Worm (Caenorhabditis elegans) whole organism, L1 larva: ENCODE data around the gene B0334.20.

Source experiments
- C04F5.9 ChIP-seq: sonication (generic microtip); optimal IDR thresholded peaks from 2 replicates; lab custom pipeline; 2016; ENCODE audit warnings: missing genetic modification characterization, missing compliant biosample characterization
- aha-1 ChIP-seq: fragments of 150-350 bp; optimal IDR thresholded peaks from 2 replicates; lab custom pipeline; 2014; ENCODE audit warnings: missing biosample characterization, missing genetic modification characterization
- alr-1 ChIP-seq: fragments of 200-800 bp; sonication (Bioruptor generic); optimal IDR thresholded peaks from 2 replicates; lab custom pipeline; 2018; ENCODE audit warnings: borderline replicate concordance, mild to moderate bottlenecking, missing genetic modification characterization, missing compliant biosample characterization
- aly-2 ChIP-seq: fragments of 150-350 bp; optimal IDR thresholded peaks from 2 replicates; lab custom pipeline; 2014; ENCODE audit warnings: missing biosample characterization, missing genetic modification characterization
- ama-1 ChIP-seq: fragments of 150-350 bp; optimal IDR thresholded peaks from 2 replicates; lab custom pipeline; 2014
- ceh-63 ChIP-seq: fragments of 200-800 bp; sonication (Bioruptor generic); optimal IDR thresholded peaks from 2 replicates; lab custom pipeline; 2018; ENCODE audit warnings: mild to moderate bottlenecking, missing genetic modification characterization, missing compliant biosample characterization
- ceh-8 ChIP-seq: fragments of 200-800 bp; sonication (Bioruptor generic); optimal IDR thresholded peaks from 2 replicates; lab custom pipeline; 2018; ENCODE audit warnings: mild to moderate bottlenecking, missing genetic modification characterization, moderate library complexity, missing compliant biosample characterization
- ceh-88 ChIP-seq: fragments of 200-800 bp; sonication (Bioruptor generic); IDR thresholded peaks from 2 replicates; pipeline ENCODE4 v1.3.6; 2022; ENCODE audit warnings: missing genetic modification characterization, missing compliant biosample characterization
- ceh-90 ChIP-seq: sonication (generic microtip); optimal IDR thresholded peaks from 2 replicates; lab custom pipeline; 2016; ENCODE audit warnings: missing genetic modification characterization, missing compliant biosample characterization
- ces-1 ChIP-seq: fragments of 150-350 bp; optimal IDR thresholded peaks from 2 replicates; lab custom pipeline; 2014; ENCODE audit warnings: missing biosample characterization, missing genetic modification reagents, missing genetic modification characterization
- dsc-1 ChIP-seq: sonication (generic microtip); optimal IDR thresholded peaks from 2 replicates; lab custom pipeline; 2016; ENCODE audit warnings: mild to moderate bottlenecking, missing genetic modification characterization, missing compliant biosample characterization
- efl-1 ChIP-seq, 4 experiments: fragments of 150-350 bp; optimal IDR thresholded peaks in 3 of 4; peaks in 1 of 4; 1 replicate in 1 of 4; 2 replicates in 3 of 4; lab custom pipeline; 2014; ENCODE audit warnings: missing biosample characterization in 2 of 4, missing genetic modification characterization in 2 of 4, missing genetic modification reagents in 2 of 4
- efl-3 ChIP-seq: fragments of 200-800 bp; sonication (Bioruptor generic); optimal IDR thresholded peaks from 2 replicates; lab custom pipeline; 2018; ENCODE audit warnings: mild to moderate bottlenecking, missing genetic modification characterization, missing compliant biosample characterization
- egl-13 ChIP-seq: sonication (generic microtip); optimal IDR thresholded peaks from 2 replicates; lab custom pipeline; 2016; ENCODE audit warnings: missing genotype, missing genetic modification reagents, missing genetic modification characterization, missing compliant biosample characterization
- egl-27 ChIP-seq, 2 experiments: fragments of 150-350 bp in 1 of 2; sonication (generic microtip); optimal IDR thresholded peaks; 3 replicates each; lab custom pipeline; 2017 to 2018; ENCODE audit warnings: missing biosample characterization in 2 of 2, missing genetic modification characterization in 2 of 2, missing genetic modification reagents in 2 of 2
- elt-3 ChIP-seq, 6 experiments: fragments of 150-350 bp in 1 of 6; sonication (generic microtip); optimal IDR thresholded peaks; 2 replicates each; lab custom pipeline; 2017 to 2018; ENCODE audit warnings: missing biosample characterization in 6 of 6, missing genetic modification characterization in 6 of 6, inconsistent platforms in 1 of 6
- grh-1 ChIP-seq: fragments of 200-800 bp; sonication (Bioruptor generic); IDR thresholded peaks from 2 replicates; pipeline ENCODE4 v1.3.6; 2022; ENCODE audit warnings: missing genetic modification reagents, missing genetic modification characterization, missing compliant biosample characterization
- hlh-17 ChIP-seq: fragments of 200-800 bp; sonication (Bioruptor generic); optimal IDR thresholded peaks from 2 replicates; lab custom pipeline; 2018; ENCODE audit warnings: missing genetic modification characterization, mild to moderate bottlenecking, missing compliant biosample characterization, moderate library complexity, borderline replicate concordance
- hlh-4 ChIP-seq: sonication (generic microtip); optimal IDR thresholded peaks from 2 replicates; lab custom pipeline; 2016; ENCODE audit warnings: mild to moderate bottlenecking, missing genetic modification characterization, missing compliant biosample characterization
- irx-1 ChIP-seq: sonication (generic microtip); optimal IDR thresholded peaks from 2 replicates; lab custom pipeline; 2016; ENCODE audit warnings: missing genetic modification characterization, missing compliant biosample characterization
- jun-1 ChIP-seq: fragments of 150-350 bp; optimal IDR thresholded peaks from 2 replicates; lab custom pipeline; 2014; ENCODE audit warnings: missing biosample characterization, missing genetic modification reagents, missing genetic modification characterization
- lin-35 ChIP-seq, 2 experiments: fragments of 150-350 bp; optimal IDR thresholded peaks; 2 replicates each; lab custom pipeline; 2014; ENCODE audit warnings: missing biosample characterization in 2 of 2, missing genetic modification characterization in 2 of 2, missing genetic modification reagents in 2 of 2
- lin-39 ChIP-seq: fragments of 150-350 bp; optimal IDR thresholded peaks from 2 replicates; lab custom pipeline; 2014; ENCODE audit warnings: missing biosample characterization, missing genetic modification reagents, missing genetic modification characterization
- lir-3 ChIP-seq: sonication (generic microtip); optimal IDR thresholded peaks from 2 replicates; lab custom pipeline; 2016; ENCODE audit warnings: mild to moderate bottlenecking, missing genetic modification characterization, moderate library complexity, missing compliant biosample characterization; ENCODE audit not compliant: poor library complexity
- lsy-2 ChIP-seq, 2 experiments: fragments of 150-350 bp; optimal IDR thresholded peaks; 2 replicates each; lab custom pipeline; 2014; ENCODE audit warnings: missing biosample characterization in 2 of 2, missing genetic modification characterization in 2 of 2
- mab-9 ChIP-seq: fragments of 200-800 bp; sonication (Bioruptor generic); IDR thresholded peaks from 2 replicates; pipeline ENCODE4 v1.3.6; 2022; ENCODE audit warnings: missing genetic modification reagents, missing genetic modification characterization, missing compliant biosample characterization
- mdl-1 ChIP-seq, 2 experiments: fragments of 150-350 bp; optimal IDR thresholded peaks; 2 replicates each; lab custom pipeline; 2014 to 2017; ENCODE audit warnings: missing biosample characterization in 2 of 2, missing genetic modification characterization in 2 of 2, inconsistent platforms in 1 of 2
- mep-1 ChIP-seq: fragments of 150-350 bp; optimal IDR thresholded peaks from 2 replicates; lab custom pipeline; 2014; ENCODE audit warnings: missing biosample characterization, missing genetic modification characterization
- nhr-19 ChIP-seq: fragments of 200-800 bp; sonication (Bioruptor generic); conservative IDR thresholded peaks from 2 replicates; pipeline ENCODE4 v1.3.6; 2022; ENCODE audit warnings: missing genetic modification characterization, missing compliant biosample characterization
- nhr-237 ChIP-seq: fragments of 150-350 bp; optimal IDR thresholded peaks from 2 replicates; lab custom pipeline; 2014; ENCODE audit warnings: missing biosample characterization, missing genetic modification characterization
- nhr-28 ChIP-seq: fragments of 150-350 bp; optimal IDR thresholded peaks from 2 replicates; lab custom pipeline; 2014; ENCODE audit warnings: missing biosample characterization, missing genetic modification characterization
- nhr-71 ChIP-seq: sonication (generic microtip); optimal IDR thresholded peaks from 2 replicates; lab custom pipeline; 2016; ENCODE audit warnings: mild to moderate bottlenecking, missing genetic modification characterization, moderate library complexity, missing compliant biosample characterization
- nhr-76 ChIP-seq: sonication (generic microtip); optimal IDR thresholded peaks from 2 replicates; lab custom pipeline; 2017; ENCODE audit warnings: missing biosample characterization, missing genetic modification characterization
- nhr-77 ChIP-seq: fragments of 150-350 bp; optimal IDR thresholded peaks from 2 replicates; lab custom pipeline; 2014; ENCODE audit warnings: missing biosample characterization, missing genetic modification characterization
- nhr-85 ChIP-seq: sonication (generic microtip); peaks from one replicate; lab custom pipeline; 2016; ENCODE audit warnings: missing genetic modification characterization, inconsistent platforms, missing compliant biosample characterization
- nhr-90 ChIP-seq: sonication (generic microtip); optimal IDR thresholded peaks from 2 replicates; lab custom pipeline; 2016; ENCODE audit warnings: mild to moderate bottlenecking, missing genetic modification characterization, missing compliant biosample characterization; ENCODE audit not compliant: poor library complexity
- pag-3 ChIP-seq: sonication (generic microtip); optimal IDR thresholded peaks from 2 replicates; lab custom pipeline; 2017; ENCODE audit warnings: missing genetic modification characterization, mild to moderate bottlenecking, missing compliant biosample characterization, antibody characterized with exemption, borderline replicate concordance; ENCODE audit not compliant: insufficient read depth
- pqm-1 ChIP-seq: sonication (generic microtip); optimal IDR thresholded peaks from 3 replicates; lab custom pipeline; 2017; ENCODE audit warnings: missing biosample characterization, missing genetic modification characterization
- rnt-1 ChIP-seq: sonication (generic microtip); optimal IDR thresholded peaks from 2 replicates; lab custom pipeline; 2016; ENCODE audit warnings: mild to moderate bottlenecking, missing genetic modification characterization, moderate library complexity, missing compliant biosample characterization
- skn-1 ChIP-seq: fragments of 150-350 bp; optimal IDR thresholded peaks from 2 replicates; lab custom pipeline; 2014; ENCODE audit warnings: missing biosample characterization, missing genetic modification characterization
- snpc-4 ChIP-seq: fragments of 150-350 bp; optimal IDR thresholded peaks from 2 replicates; lab custom pipeline; 2014; ENCODE audit warnings: missing biosample characterization, missing genetic modification characterization
- snu-23 ChIP-seq: sonication (generic microtip); optimal IDR thresholded peaks from 2 replicates; lab custom pipeline; 2016; ENCODE audit warnings: missing genetic modification characterization, missing compliant biosample characterization
- sox-4 ChIP-seq: sonication (generic microtip); optimal IDR thresholded peaks from 2 replicates; lab custom pipeline; 2016; ENCODE audit warnings: missing genetic modification characterization, missing compliant biosample characterization
- sptf-1 ChIP-seq: fragments of 150-350 bp; optimal IDR thresholded peaks from 2 replicates; lab custom pipeline; 2014; ENCODE audit warnings: missing biosample characterization, missing genetic modification characterization
- swsn-7 ChIP-seq: sonication (generic microtip); optimal IDR thresholded peaks from 2 replicates; lab custom pipeline; 2016; ENCODE audit warnings: missing genetic modification characterization, missing compliant biosample characterization
- unc-62 ChIP-seq: fragments of 150-350 bp; optimal IDR thresholded peaks from 2 replicates; lab custom pipeline; 2014; ENCODE audit warnings: missing biosample characterization, missing genetic modification reagents, missing genetic modification characterization
- unc-86 ChIP-seq: sonication (generic microtip); optimal IDR thresholded peaks from 2 replicates; lab custom pipeline; 2016; ENCODE audit warnings: missing genetic modification characterization, missing compliant biosample characterization
- zip-4 ChIP-seq: fragments of 200-800 bp; sonication (Bioruptor generic); optimal IDR thresholded peaks from 2 replicates; lab custom pipeline; 2018; ENCODE audit warnings: mild to moderate bottlenecking, missing genetic modification characterization, moderate library complexity, missing compliant biosample characterization
- ztf-11 ChIP-seq, 2 experiments: sonication (generic microtip); optimal IDR thresholded peaks; 2 replicates each; lab custom pipeline; 2016 to 2017; ENCODE audit warnings: missing genetic modification characterization in 2 of 2, missing biosample characterization in 1 of 2, missing compliant biosample characterization in 1 of 2
- ztf-4 ChIP-seq: fragments of 150-350 bp; optimal IDR thresholded peaks from 2 replicates; lab custom pipeline; 2014; ENCODE audit warnings: missing biosample characterization, missing genetic modification characterization

B0334.20 gene

ce11 chrII:11500198-11500597 is at the start of gene B0334.20:
TSS of gene B0334.20 (minus strand) at chrII:11500459.
- TF ChIP-seq aly-2 (no peak), nhr-77 (tag; lab: Kevin White, UChicago) (no peak), mab-9 (no peak), ceh-8 (no peak), irx-1 (tag; lab: Kevin White, UChicago) (no peak), C04F5.9 (tag; lab: Kevin White, UChicago) (no peak), nhr-71 (no peak), hlh-17 (GFP tag; lab: Kevin White, UChicago) (no peak), ceh-90 (tag; lab: Kevin White, UChicago) (no peak), sox-4 (tag; lab: Kevin White, UChicago) (no peak), nhr-19 (no peak), elt-3 (tag; optimal IDR thresholded peaks at IDR 0.05; lab: Kevin White, UChicago) (no peak), nhr-28 (no peak), swsn-7 (tag; lab: Kevin White, UChicago) (no peak), ztf-4 (no peak)

DNA sequence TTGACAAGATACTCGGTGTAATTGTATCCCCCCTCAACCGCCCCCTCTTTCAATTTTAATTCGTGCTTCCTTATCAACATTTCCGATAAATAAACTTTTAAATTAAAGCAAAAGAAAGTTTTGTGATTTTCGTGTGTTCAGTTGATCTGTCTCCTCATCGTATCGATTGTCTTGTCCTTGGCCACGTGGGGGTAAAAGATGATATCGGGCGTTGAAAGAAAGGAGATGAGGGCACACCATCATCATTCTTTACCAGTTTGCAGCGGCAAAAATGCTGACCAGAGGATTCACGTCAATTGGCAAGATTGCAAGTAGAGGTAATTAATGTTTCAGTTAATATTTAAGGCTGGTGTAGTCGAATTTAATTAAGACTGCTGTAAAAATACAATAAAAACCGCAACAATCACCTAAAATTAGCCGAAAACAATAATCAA is 47.0 kb upstream of the B0334.20 start, which contains the start of gene F54D5.7:
F54D5.7 (plus strand) TSS at position 264 of the 434 bp plus-strand sequence.
- TF ChIP-seq efl-3 (GFP tag; lab: Kevin White, UChicago) (no peak), nhr-71 (peak; percentile 82), ceh-8 (no peak), nhr-28 (no peak), skn-1 (tag; lab: Kevin White, UChicago) (peak; percentile 90), rnt-1 (peak; percentile 34), mab-9 (no peak), efl-1 (optimal IDR thresholded peaks at IDR 0.05; lab: Kevin White, UChicago) (peak; percentile 8 to 14), efl-1 (GFP tag; optimal IDR thresholded peaks at IDR 0.05 in 1 of 2; lab: Kevin White, UChicago) (peak in 1 of 2 experiments; percentile 89), mdl-1 (tag; optimal IDR thresholded peaks at IDR 0.05; lab: Kevin White, UChicago) (peak in 1 of 2 experiments; percentile 93), grh-1 (GFP tag; lab: Robert Waterston, UW) (peak; percentile 36; the same call in 1 of the 2 replicates), elt-3 (tag; optimal IDR thresholded peaks at IDR 0.05; lab: Kevin White, UChicago) (peak in 2 of 6 experiments; percentile 23 to 75), lsy-2 (tag; optimal IDR thresholded peaks at IDR 0.05; lab: Kevin White, UChicago) (peak; percentile 17 to 69), lir-3 (tag; lab: Kevin White, UChicago) (peak; percentile 22), mep-1 (tag; lab: Kevin White, UChicago) (peak; percentile 92), snpc-4 (tag; lab: Kevin White, UChicago) (peak; percentile 19), ceh-88 (GFP tag; lab: Robert Waterston, UW) (no peak), egl-13 (tag; lab: Kevin White, UChicago) (no peak), irx-1 (tag; lab: Kevin White, UChicago) (peak; percentile 30), pag-3 (tag; lab: Kevin White, UChicago) (peak; percentile 32), ztf-11 (tag; optimal IDR thresholded peaks at IDR 0.05; lab: Kevin White, UChicago) (peak in 1 of 2 experiments; percentile 37), ces-1 (GFP tag; lab: Kevin White, UChicago) (no peak), pqm-1 (tag; lab: Kevin White, UChicago) (no peak), lin-39 (tag; lab: Kevin White, UChicago) (no peak), alr-1 (tag; lab: Kevin White, UChicago) (no peak), ceh-63 (GFP tag; lab: Kevin White, UChicago) (no peak), aly-2 (peak; percentile 89), nhr-76 (no peak), nhr-85 (tag; lab: Kevin White, UChicago) (peak; percentile 91), aha-1 (tag; lab: Kevin White, UChicago) (no peak), nhr-237 (tag; lab: Kevin White, UChicago) (no peak), unc-86 (tag; lab: Kevin White, UChicago) (no peak), nhr-90 (tag; lab: Kevin White, UChicago) (peak; percentile 70), egl-27 (tag; optimal IDR thresholded peaks at IDR 0.05; lab: Kevin White, UChicago) (no peak), dsc-1 (peak; percentile 37), snu-23 (GFP tag; lab: Kevin White, UChicago) (peak; percentile 77), sptf-1 (tag; lab: Kevin White, UChicago) (no peak), jun-1 (no peak), lin-35 (GFP tag; optimal IDR thresholded peaks at IDR 0.05; lab: Kevin White, UChicago) (peak in 1 of 2 experiments; percentile 59), ztf-4 (peak; percentile 56), unc-62 (no peak), zip-4 (GFP tag; lab: Kevin White, UChicago) (peak; percentile 13), hlh-4 (tag; lab: Kevin White, UChicago) (no peak), ama-1 (peak; percentile 99)
